Worm (Caenorhabditis elegans) whole organism, L4 larva: ENCODE data around the gene T28A8.4.
A peak's percentile ranks its signal among the peaks of the same experiment; 100 is the strongest.

Experiments used
- F10B5.3 ChIP-seq: sonication (generic microtip); optimal IDR thresholded peaks from 2 replicates; lab custom pipeline; 2016; ENCODE audit warnings: mild to moderate bottlenecking, missing genetic modification characterization, missing compliant biosample characterization
- F37D6.2 ChIP-seq: sonication (generic microtip); optimal IDR thresholded peaks from 2 replicates; lab custom pipeline; 2016; ENCODE audit warnings: mild to moderate bottlenecking, missing genetic modification characterization, missing compliant biosample characterization
- T26A8.4 ChIP-seq: fragments of 200-800 bp; sonication (Bioruptor generic); IDR thresholded peaks from 2 replicates; pipeline ENCODE4 v1.3.6; 2022; ENCODE audit warnings: missing genetic modification characterization, missing compliant biosample characterization
- Y105C5A.15 ChIP-seq: fragments of 200-800 bp; sonication (Bioruptor generic); IDR thresholded peaks from 2 replicates; pipeline ENCODE4 v1.3.6; 2022; ENCODE audit warnings: missing genetic modification characterization, missing compliant biosample characterization
- Y5F2A.4 ChIP-seq: fragments of 200-800 bp; sonication (Bioruptor generic); optimal IDR thresholded peaks from 2 replicates; lab custom pipeline; 2018; ENCODE audit warnings: mild to moderate bottlenecking, missing genetic modification characterization, missing compliant biosample characterization
- ZK546.5 ChIP-seq, 2 experiments: sonication (generic microtip); optimal IDR thresholded peaks; 2 replicates each; lab custom pipeline; 2017; ENCODE audit warnings: missing biosample characterization in 2 of 2, missing genetic modification characterization in 2 of 2
- aha-1 ChIP-seq: fragments of 150-350 bp; peaks from one replicate; lab custom pipeline; 2014; ENCODE audit warnings: missing biosample characterization, missing genetic modification characterization
- ceh-32 ChIP-seq: sonication (generic microtip); optimal IDR thresholded peaks from 2 replicates; lab custom pipeline; 2016; ENCODE audit warnings: mild to moderate bottlenecking, missing genetic modification characterization, missing compliant biosample characterization; ENCODE audit not compliant: poor library complexity
- ceh-62 ChIP-seq: sonication (generic microtip); optimal IDR thresholded peaks from 2 replicates; lab custom pipeline; 2017; ENCODE audit warnings: missing biosample characterization, missing genetic modification characterization
- ces-1 ChIP-seq: fragments of 150-350 bp; sonication (generic microtip); optimal IDR thresholded peaks from 4 replicates; lab custom pipeline; 2014; ENCODE audit warnings: missing biosample characterization, missing genetic modification reagents, missing genetic modification characterization
- cey-2 ChIP-seq: sonication (generic microtip); optimal IDR thresholded peaks from 3 replicates; lab custom pipeline; 2017; ENCODE audit warnings: missing genetic modification characterization, mild to moderate bottlenecking, missing compliant biosample characterization, antibody characterized with exemption, borderline replicate concordance; ENCODE audit not compliant: insufficient read depth
- ctbp-1 ChIP-seq: fragments of 200-800 bp; sonication (Bioruptor generic); IDR thresholded peaks from 2 replicates; pipeline ENCODE4 v1.3.6; 2022; ENCODE audit warnings: missing genetic modification reagents, missing genetic modification characterization, missing compliant biosample characterization
- daf-12 ChIP-seq: fragments of 150-350 bp; optimal IDR thresholded peaks from 2 replicates; lab custom pipeline; 2014; ENCODE audit warnings: missing biosample characterization, missing genetic modification reagents, missing genetic modification characterization
- daf-16 ChIP-seq, 3 experiments: sonication (generic microtip); optimal IDR thresholded peaks; 2 replicates each; lab custom pipeline; 2016 to 2017; ENCODE audit warnings: missing genetic modification characterization in 3 of 3, missing genetic modification reagents in 3 of 3, mild to moderate bottlenecking in 2 of 3, missing compliant biosample characterization in 2 of 3, missing biosample characterization in 1 of 3, moderate library complexity in 1 of 3
- dpl-1 ChIP-seq: fragments of 150-350 bp; optimal IDR thresholded peaks from 2 replicates; lab custom pipeline; 2014; ENCODE audit warnings: missing biosample characterization, missing genetic modification reagents, missing genetic modification characterization
- duxl-1 ChIP-seq: sonication (generic microtip); optimal IDR thresholded peaks from 2 replicates; lab custom pipeline; 2016; ENCODE audit warnings: mild to moderate bottlenecking, missing genetic modification characterization, moderate library complexity, missing compliant biosample characterization; ENCODE audit not compliant: poor library complexity
- dve-1 ChIP-seq: sonication (generic microtip); optimal IDR thresholded peaks from 2 replicates; lab custom pipeline; 2017; ENCODE audit warnings: antibody characterized with exemption, mild to moderate bottlenecking, missing genetic modification characterization, missing compliant biosample characterization; ENCODE audit not compliant: insufficient read depth
- egl-27 ChIP-seq: sonication (generic microtip); optimal IDR thresholded peaks from 3 replicates; lab custom pipeline; 2017; ENCODE audit warnings: missing biosample characterization, missing genetic modification reagents, missing genetic modification characterization
- fos-1 ChIP-seq: fragments of 150-350 bp; optimal IDR thresholded peaks from 2 replicates; lab custom pipeline; 2014; ENCODE audit warnings: missing biosample characterization, missing genetic modification characterization
- hif-1 ChIP-seq, 2 experiments: sonication (generic microtip); optimal IDR thresholded peaks; 2 replicates each; lab custom pipeline; 2016 to 2017; ENCODE audit warnings: missing compliant biosample characterization in 2 of 2, missing genetic modification characterization in 2 of 2, missing genetic modification reagents in 2 of 2, missing genotype in 2 of 2, mild to moderate bottlenecking in 1 of 2
- jun-1 ChIP-seq: fragments of 150-350 bp; optimal IDR thresholded peaks from 2 replicates; lab custom pipeline; 2014; ENCODE audit warnings: missing biosample characterization, missing genetic modification reagents, missing genetic modification characterization
- lin-15B ChIP-seq: fragments of 150-350 bp; sonication (generic microtip); optimal IDR thresholded peaks from 3 replicates; lab custom pipeline; 2014; ENCODE audit warnings: missing biosample characterization, missing genetic modification characterization
- lin-39 ChIP-seq: fragments of 150-350 bp; optimal IDR thresholded peaks from 2 replicates; lab custom pipeline; 2014; ENCODE audit warnings: missing biosample characterization, missing genetic modification reagents, missing genetic modification characterization
- lir-3 ChIP-seq: sonication (generic microtip); optimal IDR thresholded peaks from 2 replicates; lab custom pipeline; 2016; ENCODE audit warnings: mild to moderate bottlenecking, missing genetic modification characterization, missing compliant biosample characterization
- lsy-2 ChIP-seq, 2 experiments: fragments of 150-350 bp in 1 of 2; sonication (generic microtip) in 1 of 2; optimal IDR thresholded peaks; 2 replicates each; lab custom pipeline; 2014 to 2017; ENCODE audit warnings: missing biosample characterization in 2 of 2, missing genetic modification characterization in 2 of 2
- madf-9 ChIP-seq: fragments of 200-800 bp; sonication (Bioruptor generic); conservative IDR thresholded peaks from 2 replicates; pipeline ENCODE4 v1.3.6; 2022; ENCODE audit warnings: missing genetic modification reagents, missing genetic modification characterization, missing compliant biosample characterization
- mdl-1 ChIP-seq, 2 experiments: fragments of 150-350 bp in 1 of 2; sonication (generic microtip) in 1 of 2; optimal IDR thresholded peaks; 2 replicates each; lab custom pipeline; 2014 to 2017; ENCODE audit warnings: missing biosample characterization in 2 of 2, missing genetic modification characterization in 2 of 2
- mdt-29 ChIP-seq: fragments of 200-800 bp; sonication (Bioruptor generic); IDR thresholded peaks from 2 replicates; pipeline ENCODE4 v1.3.6; 2022; ENCODE audit warnings: missing genetic modification reagents, missing genetic modification characterization, missing compliant biosample characterization
- mes-2 ChIP-seq: sonication (generic microtip); optimal IDR thresholded peaks from 2 replicates; lab custom pipeline; 2016; ENCODE audit warnings: missing genotype, mild to moderate bottlenecking, missing genetic modification characterization, missing compliant biosample characterization; ENCODE audit not compliant: poor library complexity, severe bottlenecking
- mxl-2 ChIP-seq: fragments of 200-800 bp; sonication (Bioruptor generic); conservative IDR thresholded peaks from 2 replicates; pipeline ENCODE4 v1.3.6; 2022; ENCODE audit warnings: missing genetic modification reagents, missing genetic modification characterization, missing compliant biosample characterization
- nhr-111 ChIP-seq: fragments of 200-800 bp; sonication (Bioruptor generic); optimal IDR thresholded peaks from 2 replicates; lab custom pipeline; 2018; ENCODE audit warnings: mild to moderate bottlenecking, missing genetic modification characterization, missing compliant biosample characterization
- nhr-237 ChIP-seq: sonication (generic microtip); optimal IDR thresholded peaks from 2 replicates; lab custom pipeline; 2017; ENCODE audit warnings: missing biosample characterization, missing genetic modification characterization
- nhr-25 ChIP-seq: sonication (generic microtip); optimal IDR thresholded peaks from 2 replicates; lab custom pipeline; 2017; ENCODE audit warnings: missing genetic modification characterization, mild to moderate bottlenecking, missing compliant biosample characterization, antibody characterized with exemption, moderate library complexity, borderline replicate concordance; ENCODE audit not compliant: insufficient read depth
- nhr-28 ChIP-seq: fragments of 150-350 bp; optimal IDR thresholded peaks from 2 replicates; lab custom pipeline; 2014; ENCODE audit warnings: missing biosample characterization, missing genetic modification characterization
- nhr-48 ChIP-seq: sonication (generic microtip); optimal IDR thresholded peaks from 2 replicates; lab custom pipeline; 2016; ENCODE audit warnings: mild to moderate bottlenecking, missing genetic modification characterization, missing compliant biosample characterization
- nhr-77 ChIP-seq: fragments of 150-350 bp; optimal IDR thresholded peaks from 2 replicates; lab custom pipeline; 2014; ENCODE audit warnings: missing biosample characterization, missing genetic modification characterization
- php-3 ChIP-seq: fragments of 200-800 bp; sonication (Bioruptor generic); IDR thresholded peaks from 2 replicates; pipeline ENCODE4 v1.3.6; 2022; ENCODE audit warnings: missing genetic modification reagents, missing genetic modification characterization, missing compliant biosample characterization
- snpc-1.2 ChIP-seq: fragments of 200-800 bp; sonication (Bioruptor generic); IDR thresholded peaks from 2 replicates; pipeline ENCODE4 v1.3.6; 2022; ENCODE audit warnings: missing genetic modification reagents, missing genetic modification characterization, missing compliant biosample characterization
- spr-1 ChIP-seq: sonication (generic microtip); optimal IDR thresholded peaks from 2 replicates; lab custom pipeline; 2016; ENCODE audit warnings: mild to moderate bottlenecking, missing genetic modification characterization, missing compliant biosample characterization
- spr-3 ChIP-seq: fragments of 200-800 bp; sonication (Bioruptor generic); optimal IDR thresholded peaks from 2 replicates; lab custom pipeline; 2018; ENCODE audit warnings: mild to moderate bottlenecking, missing genetic modification characterization, missing compliant biosample characterization
- tag-97 ChIP-seq: fragments of 200-800 bp; sonication (Bioruptor generic); IDR thresholded peaks from 2 replicates; pipeline ENCODE4 v1.3.6; 2022; ENCODE audit warnings: missing genetic modification characterization, missing compliant biosample characterization
- unc-62 ChIP-seq, 3 experiments: fragments of 150-350 bp in 1 of 3; sonication (generic microtip); optimal IDR thresholded peaks in 2 of 3; peaks in 1 of 3; 1 replicate in 1 of 3; 2 replicates in 2 of 3; lab custom pipeline; 2014 to 2017; ENCODE audit warnings: missing biosample characterization in 3 of 3, missing genetic modification characterization in 3 of 3, missing genetic modification reagents in 3 of 3, missing genotype in 1 of 3
- zag-1 ChIP-seq: fragments of 150-350 bp; optimal IDR thresholded peaks from 2 replicates; lab custom pipeline; 2014; ENCODE audit warnings: missing biosample characterization, missing genetic modification characterization
- zip-11 ChIP-seq: fragments of 200-800 bp; sonication (Bioruptor generic); IDR thresholded peaks from 2 replicates; pipeline ENCODE4 v1.3.6; 2022; ENCODE audit warnings: missing genetic modification characterization, missing compliant biosample characterization
- ztf-11 ChIP-seq: fragments of 150-350 bp; optimal IDR thresholded peaks from 2 replicates; lab custom pipeline; 2014; ENCODE audit warnings: missing biosample characterization, missing genetic modification characterization

The T28A8.4 gene

ce11 chrIII:13530017-13530416 lies 26.5 kb downstream of the T28A8.4 start (continued):
- no peak for TF ChIP-seq egl-27 (tag; lab: Kevin White, UChicago)
- TF ChIP-seq lir-3 (tag; lab: Kevin White, UChicago): no peak
- no peak for TF ChIP-seq ztf-11 (tag; lab: Kevin White, UChicago)
- no peak for TF ChIP-seq lin-15B (tag; lab: Kevin White, UChicago)
- TF ChIP-seq duxl-1: peak; percentile 10
- TF ChIP-seq hif-1 (tag; optimal IDR thresholded peaks at IDR 0.05; lab: Kevin White, UChicago): peak in 1 of 2 experiments; percentile 38
- no peak for TF ChIP-seq zip-11 (GFP tag; lab: Robert Waterston, UW)
- no peak for TF ChIP-seq mdt-29 (GFP tag; lab: Robert Waterston, UW)
- TF ChIP-seq dpl-1 (GFP tag; lab: Kevin White, UChicago): peak; percentile 79
- TF ChIP-seq ZK546.5 (tag; optimal IDR thresholded peaks at IDR 0.05; lab: Kevin White, UChicago): no peak

- TF ChIP-seq cey-2 (tag; lab: Kevin White, UChicago) (no peak), ceh-32 (no peak), aha-1 (tag; lab: Kevin White, UChicago) (peak; percentile 68), lsy-2 (tag; optimal IDR thresholded peaks at IDR 0.05; lab: Kevin White, UChicago) (no peak), nhr-25 (tag; lab: Kevin White, UChicago) (no peak), ceh-62 (tag; lab: Kevin White, UChicago) (no peak), lin-39 (tag; lab: Kevin White, UChicago) (no peak), php-3 (no peak), mes-2 (no peak), F37D6.2 (tag; lab: Kevin White, UChicago) (no peak), jun-1 (tag; lab: Kevin White, UChicago) (no peak), F10B5.3 (tag; lab: Kevin White, UChicago) (no peak), ces-1 (GFP tag; lab: Kevin White, UChicago) (no peak), dve-1 (tag; lab: Kevin White, UChicago) (peak; percentile 3), fos-1 (tag; lab: Kevin White, UChicago) (no peak), nhr-77 (tag; lab: Kevin White, UChicago) (no peak), nhr-48 (tag; lab: Kevin White, UChicago) (no peak), daf-16 (GFP tag; optimal IDR thresholded peaks at IDR 0.05; lab: Kevin White, UChicago) (no peak), daf-16 (tag; optimal IDR thresholded peaks at IDR 0.05; lab: Kevin White, UChicago) (peak; percentile 37), nhr-111 (no peak)
Observed at ce11 chrIII:13530838-13531237, 27.4 kb downstream of the T28A8.4 start.

DNA sequence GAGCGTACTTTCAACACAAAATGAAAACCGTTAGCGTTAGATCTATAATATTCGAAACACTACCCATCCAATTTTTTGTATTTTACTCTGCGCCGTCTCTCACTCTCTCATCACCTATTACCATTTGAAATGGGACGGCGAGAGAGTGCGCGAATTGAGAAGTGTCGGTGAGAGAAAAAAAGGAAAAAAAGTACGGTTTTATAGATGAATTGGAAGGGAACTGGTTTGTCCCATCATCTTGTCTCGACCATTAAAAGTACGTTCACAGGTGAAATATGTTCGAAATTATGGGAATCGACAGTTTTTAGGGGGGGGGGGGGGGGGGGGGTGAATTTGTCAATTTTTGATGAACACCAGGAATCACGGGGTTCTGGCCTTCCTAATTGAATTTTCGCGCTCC lies 31.2 kb downstream of the T28A8.4 start:
- TF ChIP-seq T26A8.4 (GFP tag; lab: Robert Waterston, UW) (no peak), mxl-2 (GFP tag; lab: Robert Waterston, UW) (no peak), F37D6.2 (tag; lab: Kevin White, UChicago) (no peak), F10B5.3 (tag; lab: Kevin White, UChicago) (no peak), php-3 (no peak), ctbp-1 (GFP tag; lab: Robert Waterston, UW) (no peak), zag-1 (tag; lab: Kevin White, UChicago) (no peak), Y5F2A.4 (GFP tag; lab: Kevin White, UChicago) (no peak), unc-62 (GFP tag; optimal IDR thresholded peaks at IDR 0.05 in 1 of 2; lab: Kevin White, UChicago) (peak in 1 of 2 experiments; percentile 18), unc-62 (tag; optimal IDR thresholded peaks at IDR 0.05; lab: Kevin White, UChicago) (no peak), spr-3 (GFP tag; lab: Kevin White, UChicago) (no peak), duxl-1 (no peak), egl-27 (tag; lab: Kevin White, UChicago) (no peak), ces-1 (GFP tag; lab: Kevin White, UChicago) (no peak), Y105C5A.15 (GFP tag; lab: Robert Waterston, UW) (no peak), nhr-28 (tag; lab: Kevin White, UChicago) (peak; percentile 6), mes-2 (peak; percentile 21), daf-12 (no peak), nhr-237 (tag; lab: Kevin White, UChicago) (no peak), jun-1 (tag; lab: Kevin White, UChicago) (no peak), ceh-62 (tag; lab: Kevin White, UChicago) (no peak), tag-97 (GFP tag; lab: Robert Waterston, UW) (no peak), dve-1 (tag; lab: Kevin White, UChicago) (no peak), snpc-1.2 (GFP tag; lab: Robert Waterston, UW) (no peak), fos-1 (tag; lab: Kevin White, UChicago) (no peak), mdl-1 (tag; optimal IDR thresholded peaks at IDR 0.05; lab: Kevin White, UChicago) (no peak), spr-1 (tag; lab: Kevin White, UChicago) (no peak), madf-9 (GFP tag; lab: Robert Waterston, UW) (no peak)
